Fruit fly (Drosophila melanogaster): ENCODE data around the gene r.

- TF ChIP-seq CG4318 (GFP tag; optimal IDR thresholded peaks at IDR 0.05) = no peak
- TF ChIP-seq CG8119 (GFP tag; IDR thresholded peaks at IDR 0.05) = no peak
- no peak for TF ChIP-seq dsx (GFP tag; optimal IDR thresholded peaks at IDR 0.05; ENCODE audit: poor library complexity, severe bottlenecking)
- no peak for TF ChIP-seq spab (GFP tag; optimal IDR thresholded peaks at IDR 0.05)
- no peak for TF ChIP-seq CG15336 (GFP tag; IDR thresholded peaks at IDR 0.05)
- TF ChIP-seq CG3032 (tag; optimal IDR thresholded peaks at IDR 0.05) = no peak
- no peak for TF ChIP-seq Blimp-1 (GFP tag; optimal IDR thresholded peaks at IDR 0.05)
- no peak for TF ChIP-seq CG31627 (GFP tag; optimal IDR thresholded peaks at IDR 0.05)
- no peak for TF ChIP-seq achi (GFP tag; optimal IDR thresholded peaks at IDR 0.05)
- no peak for TF ChIP-seq Lpt (GFP tag; optimal IDR thresholded peaks at IDR 0.05)
- no peak for TF ChIP-seq ss (GFP tag; optimal IDR thresholded peaks at IDR 0.05)
- TF ChIP-seq net (GFP tag; optimal IDR thresholded peaks at IDR 0.05) = no peak
- TF ChIP-seq CG6808 (GFP tag; optimal IDR thresholded peaks at IDR 0.05) = no peak
Observed at dm6 chrX:16695658-16696181, 40.6 kb downstream of the r start, which contains the start of gene CG4678.
